Fruit fly (Drosophila melanogaster): ENCODE data around the gene CG14562.

CG14562 gene

dm6 chr3L:21972162-21973022 is 30.4 kb downstream of the CG14562 start:
- no peak for TF ChIP-seq CG17806 (tag; optimal IDR thresholded peaks at IDR 0.05)
- no peak for TF ChIP-seq CG32121 (GFP tag; IDR thresholded peaks at IDR 0.05)
- no peak for TF ChIP-seq Snoo (tag; optimal IDR thresholded peaks at IDR 0.05)
- TF ChIP-seq CG8159 (tag; optimal IDR thresholded peaks at IDR 0.05): peak; percentile 70
- peak; percentile 46; the same call in 1 of the 2 replicates for TF ChIP-seq Ets98B (GFP tag; IDR thresholded peaks at IDR 0.05)
- TF ChIP-seq fd96Ca (GFP tag; IDR thresholded peaks at IDR 0.05): peak; percentile 46; the same call in 1 of the 3 replicates
- TF ChIP-seq CG4496 (GFP tag; IDR thresholded peaks at IDR 0.05): peak; percentile 58; the same call in 2 of the 3 replicates
- peak; percentile 40 for TF ChIP-seq CG8301 (tag; optimal IDR thresholded peaks at IDR 0.05)
- no peak for TF ChIP-seq CG9948 (tag; optimal IDR thresholded peaks at IDR 0.05)
- no peak for TF ChIP-seq gl (tag; optimal IDR thresholded peaks at IDR 0.05)
- TF ChIP-seq D1 (tag; optimal IDR thresholded peaks at IDR 0.05): no peak
- peak; percentile 13 for TF ChIP-seq CG34367 (tag; optimal IDR thresholded peaks at IDR 0.05)
- peak; percentile 23 for TF ChIP-seq Pif1A (GFP tag; optimal IDR thresholded peaks at IDR 0.05)
- peak; percentile 54 for TF ChIP-seq CG12605 (GFP tag; IDR thresholded peaks at IDR 0.05)
- TF ChIP-seq EcR (GFP tag; optimal IDR thresholded peaks at IDR 0.05): no peak
- no peak for TF ChIP-seq CG13204 (GFP tag; optimal IDR thresholded peaks at IDR 0.05)
- no peak for TF ChIP-seq CG10348 (GFP tag; IDR thresholded peaks at IDR 0.05)
- no peak for TF ChIP-seq rn (GFP tag; IDR thresholded peaks at IDR 0.05)
- peak; percentile 54 for TF ChIP-seq CG14655 (GFP tag; optimal IDR thresholded peaks at IDR 0.05)
- TF ChIP-seq Pif1B (GFP tag; optimal IDR thresholded peaks at IDR 0.05): peak; percentile 20
- peak; percentile 25 for TF ChIP-seq CG15710 (tag; optimal IDR thresholded peaks at IDR 0.05)

- TF ChIP-seq fd96Ca (GFP tag; IDR thresholded peaks at IDR 0.05) (no peak), Pif1A (GFP tag; optimal IDR thresholded peaks at IDR 0.05) (no peak), CG8159 (tag; optimal IDR thresholded peaks at IDR 0.05) (no peak), D1 (tag; optimal IDR thresholded peaks at IDR 0.05) (no peak), rn (GFP tag; IDR thresholded peaks at IDR 0.05) (no peak), Pif1B (GFP tag; optimal IDR thresholded peaks at IDR 0.05) (no peak), CG9948 (tag; optimal IDR thresholded peaks at IDR 0.05) (no peak), CG14655 (GFP tag; optimal IDR thresholded peaks at IDR 0.05) (no peak), CG4496 (GFP tag; IDR thresholded peaks at IDR 0.05) (no peak), CG12605 (GFP tag; IDR thresholded peaks at IDR 0.05) (no peak)
Observed at dm6 chr3L:21973640-21974039, 31.6 kb downstream of the CG14562 start.

- TF ChIP-seq CG12605 (GFP tag; IDR thresholded peaks at IDR 0.05) (no peak), CG13204 (GFP tag; optimal IDR thresholded peaks at IDR 0.05) (peak; percentile 37)
Observed at dm6 chr3L:21979789-21980188, 37.8 kb downstream of the CG14562 start.

dm6 chr3L:21984910-21985309 is 42.9 kb downstream of the CG14562 start, which contains the start of gene Act79B:
Act79B (plus strand) TSS chr3L:21985210.
- TF ChIP-seq rn (GFP tag; IDR thresholded peaks at IDR 0.05) (no peak), CG8301 (tag; optimal IDR thresholded peaks at IDR 0.05) (no peak), fd96Ca (GFP tag; IDR thresholded peaks at IDR 0.05) (no peak), CG34367 (tag; optimal IDR thresholded peaks at IDR 0.05) (no peak), EcR (GFP tag; optimal IDR thresholded peaks at IDR 0.05) (no peak)

- TF ChIP-seq D1 (tag; optimal IDR thresholded peaks at IDR 0.05) (no peak), CG9948 (tag; optimal IDR thresholded peaks at IDR 0.05) (no peak)
Observed at dm6 chr3L:21994000-21994399, 52.0 kb downstream of the CG14562 start.
